Worm (Caenorhabditis elegans) whole organism, young adult: Measurements from ENCODE around the gene F23H12.5.

Experiments
- B0261.1 ChIP-seq: sonication (generic microtip); optimal IDR thresholded peaks from 2 replicates; lab custom pipeline; 2016; ENCODE audit warnings: mild to moderate bottlenecking, missing genetic modification characterization, moderate library complexity, missing compliant biosample characterization
- C17E4.6 ChIP-seq: fragments of 200-800 bp; sonication (Bioruptor generic); IDR thresholded peaks from 2 replicates; pipeline ENCODE4 v1.3.6; 2022; ENCODE audit warnings: missing genetic modification reagents, missing genetic modification characterization, missing compliant biosample characterization
- F22D6.2 ChIP-seq: sonication (generic microtip); optimal IDR thresholded peaks from 2 replicates; lab custom pipeline; 2016; ENCODE audit warnings: mild to moderate bottlenecking, missing genetic modification characterization, missing compliant biosample characterization
- F23B12.7 ChIP-seq: sonication (generic microtip); optimal IDR thresholded peaks from 2 replicates; lab custom pipeline; 2017; ENCODE audit warnings: missing genetic modification characterization, mild to moderate bottlenecking, missing compliant biosample characterization, antibody characterized with exemption, moderate library complexity; ENCODE audit not compliant: insufficient read depth
- F49E8.2 ChIP-seq: sonication (generic microtip); optimal IDR thresholded peaks from 3 replicates; lab custom pipeline; 2017; ENCODE audit warnings: missing genetic modification characterization, mild to moderate bottlenecking, missing compliant biosample characterization, antibody characterized with exemption, moderate library complexity; ENCODE audit not compliant: insufficient read depth
- F52B5.7 ChIP-seq: sonication (generic microtip); optimal IDR thresholded peaks from 2 replicates; lab custom pipeline; 2016; ENCODE audit warnings: mild to moderate bottlenecking, missing genetic modification characterization, missing compliant biosample characterization
- K11D2.4 ChIP-seq: fragments of 200-800 bp; sonication (Bioruptor generic); IDR thresholded peaks from 2 replicates; pipeline ENCODE4 v1.3.6; 2022; ENCODE audit warnings: missing genetic modification reagents, missing genetic modification characterization, missing compliant biosample characterization
- Y53F4B.3 ChIP-seq: fragments of 200-800 bp; sonication (Bioruptor generic); IDR thresholded peaks from 2 replicates; pipeline ENCODE4 v1.3.6; 2022; ENCODE audit warnings: missing genetic modification reagents, missing genetic modification characterization, missing compliant biosample characterization
- Y53G8AR.9 ChIP-seq: fragments of 200-800 bp; sonication (Bioruptor generic); conservative IDR thresholded peaks from 2 replicates; pipeline ENCODE4 v1.3.6; 2022; ENCODE audit warnings: missing genetic modification reagents, missing genetic modification characterization, missing compliant biosample characterization
- akir-1 ChIP-seq: fragments of 200-800 bp; sonication (Bioruptor generic); optimal IDR thresholded peaks from 2 replicates; lab custom pipeline; 2018; ENCODE audit warnings: mild to moderate bottlenecking, missing genetic modification characterization, moderate library complexity, missing compliant biosample characterization
- atf-7 ChIP-seq: sonication (generic microtip); optimal IDR thresholded peaks from 2 replicates; lab custom pipeline; 2017; ENCODE audit warnings: mild to moderate bottlenecking, missing genetic modification characterization, missing compliant biosample characterization
- bed-1 ChIP-seq: fragments of 200-800 bp; sonication (Bioruptor generic); IDR thresholded peaks from 2 replicates; pipeline ENCODE4 v1.3.6; 2022; ENCODE audit warnings: missing genetic modification reagents, missing genetic modification characterization, missing compliant biosample characterization
- ccch-3 ChIP-seq: fragments of 200-800 bp; sonication (Bioruptor generic); optimal IDR thresholded peaks from 2 replicates; lab custom pipeline; 2018; ENCODE audit warnings: mild to moderate bottlenecking, missing genetic modification characterization, missing compliant biosample characterization
- cebp-1 ChIP-seq, 2 experiments: fragments of 200-800 bp in 1 of 2; sonication (Bioruptor generic) in 1 of 2; sonication (generic microtip) in 1 of 2; IDR thresholded peaks in 1 of 2; optimal IDR thresholded peaks in 1 of 2; 2 replicates each; pipeline versions ENCODE4 v1.3.6 to Lab custom; 2017 to 2022; ENCODE audit warnings: missing compliant biosample characterization in 2 of 2, missing genetic modification characterization in 2 of 2, mild to moderate bottlenecking in 1 of 2, missing genetic modification reagents in 1 of 2, moderate library complexity in 1 of 2
- cebp-2 ChIP-seq: fragments of 200-800 bp; sonication (Bioruptor generic); IDR thresholded peaks from 2 replicates; pipeline ENCODE4 v1.3.6; 2022; ENCODE audit warnings: missing genetic modification characterization, missing compliant biosample characterization
- ceh-91 ChIP-seq: fragments of 200-800 bp; sonication (Bioruptor generic); IDR thresholded peaks from 2 replicates; pipeline ENCODE4 v1.3.6; 2022; ENCODE audit warnings: missing genetic modification reagents, missing genetic modification characterization, missing compliant biosample characterization
- dpl-1 ChIP-seq: fragments of 150-350 bp; optimal IDR thresholded peaks from 2 replicates; lab custom pipeline; 2014; ENCODE audit warnings: missing biosample characterization, missing genetic modification reagents, missing genetic modification characterization
- egrh-3 ChIP-seq: fragments of 200-800 bp; sonication (Bioruptor generic); IDR thresholded peaks from 2 replicates; pipeline ENCODE4 v1.3.6; 2022; ENCODE audit warnings: missing genetic modification reagents, missing genetic modification characterization, missing compliant biosample characterization
- ets-4 ChIP-seq: fragments of 200-800 bp; sonication (Bioruptor generic); optimal IDR thresholded peaks from 2 replicates; lab custom pipeline; 2018; ENCODE audit warnings: mild to moderate bottlenecking, missing genetic modification characterization, missing compliant biosample characterization
- gei-17 ChIP-seq: fragments of 200-800 bp; sonication (Bioruptor generic); optimal IDR thresholded peaks from 2 replicates; lab custom pipeline; 2018; ENCODE audit warnings: mild to moderate bottlenecking, missing genetic modification characterization, missing compliant biosample characterization
- hlh-26 ChIP-seq: fragments of 200-800 bp; sonication (Bioruptor generic); conservative IDR thresholded peaks from 2 replicates; pipeline ENCODE4 v1.3.6; 2022; ENCODE audit warnings: missing genetic modification reagents, missing genetic modification characterization, missing compliant biosample characterization
- hmg-1.2 ChIP-seq: fragments of 200-800 bp; sonication (Bioruptor generic); IDR thresholded peaks from 2 replicates; pipeline ENCODE4 v1.3.6; 2022; ENCODE audit warnings: missing genetic modification reagents, missing genetic modification characterization, missing compliant biosample characterization
- lag-1 ChIP-seq: fragments of 200-800 bp; sonication (Bioruptor generic); IDR thresholded peaks from 2 replicates; pipeline ENCODE4 v1.3.6; 2022; ENCODE audit warnings: missing genetic modification reagents, missing genetic modification characterization, missing compliant biosample characterization
- let-526 ChIP-seq: fragments of 200-800 bp; sonication (Bioruptor generic); IDR thresholded peaks from 2 replicates; pipeline ENCODE4 v1.3.6; 2022; ENCODE audit warnings: missing genetic modification reagents, missing genetic modification characterization, missing compliant biosample characterization
- lin-26 ChIP-seq: fragments of 200-800 bp; sonication (Bioruptor generic); IDR thresholded peaks from 2 replicates; pipeline ENCODE4 v1.3.6; 2022; ENCODE audit warnings: missing genetic modification reagents, missing genetic modification characterization, missing compliant biosample characterization
- lir-1 ChIP-seq: fragments of 200-800 bp; sonication (Bioruptor generic); conservative IDR thresholded peaks from 2 replicates; pipeline ENCODE4 v1.3.6; 2022; ENCODE audit warnings: missing genetic modification reagents, missing genetic modification characterization, missing compliant biosample characterization
- mel-28 ChIP-seq: sonication (generic microtip); optimal IDR thresholded peaks from 2 replicates; lab custom pipeline; 2016; ENCODE audit warnings: borderline replicate concordance, mild to moderate bottlenecking, missing genetic modification characterization, missing compliant biosample characterization
- mes-4 ChIP-seq: sonication (generic microtip); optimal IDR thresholded peaks from 2 replicates; lab custom pipeline; 2016; ENCODE audit warnings: missing genotype, missing genetic modification characterization, missing compliant biosample characterization
- nfya-2 ChIP-seq: fragments of 200-800 bp; sonication (Bioruptor generic); IDR thresholded peaks from 2 replicates; pipeline ENCODE4 v1.3.6; 2022; ENCODE audit warnings: missing genetic modification reagents, missing genetic modification characterization, missing compliant biosample characterization
- nhr-80 ChIP-seq: sonication (generic microtip); optimal IDR thresholded peaks from 2 replicates; lab custom pipeline; 2016; ENCODE audit warnings: missing genetic modification characterization, missing compliant biosample characterization
- pbrm-1 ChIP-seq: fragments of 200-800 bp; sonication (Bioruptor generic); IDR thresholded peaks from 2 replicates; pipeline ENCODE4 v1.3.6; 2022; ENCODE audit warnings: missing genetic modification reagents, missing genetic modification characterization, missing compliant biosample characterization
- pha-4 ChIP-seq: fragments of 150-350 bp; sonication (generic microtip); optimal IDR thresholded peaks from 2 replicates; lab custom pipeline; 2014; ENCODE audit warnings: missing biosample characterization, missing genetic modification reagents, missing genetic modification characterization
- rpc-1 ChIP-seq, 2 experiments: fragments of 150-350 bp in 1 of 2; sonication (generic microtip) in 1 of 2; optimal IDR thresholded peaks; 2 replicates each; lab custom pipeline; 2014 to 2018; ENCODE audit warnings: missing biosample characterization in 1 of 2, missing genetic modification characterization in 1 of 2, missing genetic modification reagents in 1 of 2, missing genotype in 1 of 2
- sea-2 ChIP-seq: fragments of 200-800 bp; sonication (Bioruptor generic); IDR thresholded peaks from 2 replicates; pipeline ENCODE4 v1.3.6; 2022; ENCODE audit warnings: missing genetic modification characterization, missing compliant biosample characterization
- tbp1 ChIP-seq: fragments of 200-800 bp; sonication (Bioruptor generic); optimal IDR thresholded peaks from 2 replicates; lab custom pipeline; 2018; ENCODE audit warnings: mild to moderate bottlenecking, missing genetic modification characterization, missing compliant biosample characterization
- tbx-9 ChIP-seq: sonication (generic microtip); optimal IDR thresholded peaks from 2 replicates; lab custom pipeline; 2016; ENCODE audit warnings: borderline replicate concordance, missing genetic modification characterization, inconsistent platforms, missing compliant biosample characterization
- ztf-25 ChIP-seq: fragments of 200-800 bp; sonication (Bioruptor generic); IDR thresholded peaks from 2 replicates; pipeline ENCODE4 v1.3.6; 2022; ENCODE audit warnings: missing genetic modification reagents, missing genetic modification characterization, missing compliant biosample characterization

The F23H12.5 gene

DNA sequence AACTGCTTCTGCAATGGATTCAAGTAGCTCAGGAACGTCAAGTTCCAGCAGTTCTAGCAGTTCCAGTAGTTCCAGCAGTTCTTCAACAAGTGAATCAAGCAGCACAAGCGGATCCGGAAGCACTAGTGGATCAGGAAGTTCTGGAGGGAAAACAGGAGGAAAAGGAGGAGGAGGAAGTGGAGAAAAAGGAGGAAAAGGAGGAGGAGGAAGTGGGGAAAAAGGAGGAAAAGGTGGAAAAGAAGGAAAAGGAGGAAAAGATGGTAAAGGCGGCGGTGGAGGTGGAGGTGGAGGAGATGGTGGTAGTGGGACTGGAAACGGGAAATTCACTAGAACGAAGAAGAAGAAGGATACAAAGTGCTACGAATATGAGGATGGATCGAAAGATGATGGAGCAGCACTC lies 48.1 kb downstream of the F23H12.5 start:
- TF ChIP-seq gei-17 (GFP tag; lab: Kevin White, UChicago): peak; percentile 20
- TF ChIP-seq F52B5.7 (tag; lab: Kevin White, UChicago): no peak
- TF ChIP-seq egrh-3 (GFP tag; lab: Robert Waterston, UW): peak; percentile 49

DNA sequence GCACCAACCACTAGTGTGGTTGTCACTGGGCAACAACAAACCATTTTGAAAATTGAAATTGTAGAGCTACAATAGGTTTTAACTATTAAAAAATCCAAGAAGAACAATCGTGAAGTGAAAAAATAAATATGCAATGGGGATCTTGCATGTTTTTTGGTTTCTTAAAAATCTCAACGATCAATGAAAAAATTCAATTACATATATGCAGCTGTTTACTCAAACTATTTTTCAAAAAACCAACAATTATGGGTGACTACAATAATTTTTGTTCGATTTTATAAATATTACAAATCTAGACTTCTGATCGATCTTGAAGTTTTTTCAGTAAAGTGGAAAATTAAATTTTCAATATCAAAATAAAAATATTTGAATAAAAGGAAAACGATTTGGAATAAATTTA lies 50.1 kb downstream of the F23H12.5 start, which contains the start of gene cdr-4:
Gene cdr-4, minus strand, starts transcription at position 101 of the 400 bp plus-strand sequence.
- no peak for TF ChIP-seq F22D6.2
- no peak for TF ChIP-seq tbp1
- TF ChIP-seq ceh-91: no peak

- TF ChIP-seq egrh-3 (GFP tag; lab: Robert Waterston, UW) (no peak), akir-1 (no peak), K11D2.4 (GFP tag; lab: Robert Waterston, UW) (no peak), pbrm-1 (GFP tag; lab: Robert Waterston, UW) (no peak), ccch-3 (GFP tag; lab: Kevin White, UChicago) (no peak), hmg-1.2 (GFP tag; lab: Robert Waterston, UW) (peak; percentile 39; the same call in 1 of the 2 replicates), B0261.1 (tag; lab: Kevin White, UChicago) (no peak), atf-7 (no peak), cebp-1 (GFP tag; IDR thresholded peaks at IDR 0.05; lab: Robert Waterston, UW) (no peak), cebp-1 (tag; optimal IDR thresholded peaks at IDR 0.05; lab: Kevin White, UChicago) (peak; percentile 83), F49E8.2 (tag; lab: Kevin White, UChicago) (no peak), lir-1 (GFP tag; lab: Robert Waterston, UW) (no peak), nfya-2 (no peak), bed-1 (GFP tag; lab: Robert Waterston, UW) (no peak), lag-1 (GFP tag; lab: Robert Waterston, UW) (no peak), C17E4.6 (GFP tag; lab: Robert Waterston, UW) (no peak), ets-4 (GFP tag; lab: Kevin White, UChicago) (no peak), sea-2 (GFP tag; lab: Robert Waterston, UW) (no peak), F23B12.7 (tag; lab: Kevin White, UChicago) (no peak), cebp-2 (no peak), pha-4 (tag; lab: Kevin White, UChicago) (no peak), ztf-25 (GFP tag; lab: Robert Waterston, UW) (no peak), rpc-1 (optimal IDR thresholded peaks at IDR 0.05; lab: Kevin White, UChicago) (no peak), rpc-1 (tag; optimal IDR thresholded peaks at IDR 0.05; lab: Kevin White, UChicago) (no peak), nhr-80 (tag; lab: Kevin White, UChicago) (peak; percentile 6), lin-26 (GFP tag; lab: Robert Waterston, UW) (no peak), Y53F4B.3 (GFP tag; lab: Robert Waterston, UW) (no peak)
Observed at ce11 chrV:12408996-12409395, 50.5 kb downstream of the F23H12.5 start.

DNA sequence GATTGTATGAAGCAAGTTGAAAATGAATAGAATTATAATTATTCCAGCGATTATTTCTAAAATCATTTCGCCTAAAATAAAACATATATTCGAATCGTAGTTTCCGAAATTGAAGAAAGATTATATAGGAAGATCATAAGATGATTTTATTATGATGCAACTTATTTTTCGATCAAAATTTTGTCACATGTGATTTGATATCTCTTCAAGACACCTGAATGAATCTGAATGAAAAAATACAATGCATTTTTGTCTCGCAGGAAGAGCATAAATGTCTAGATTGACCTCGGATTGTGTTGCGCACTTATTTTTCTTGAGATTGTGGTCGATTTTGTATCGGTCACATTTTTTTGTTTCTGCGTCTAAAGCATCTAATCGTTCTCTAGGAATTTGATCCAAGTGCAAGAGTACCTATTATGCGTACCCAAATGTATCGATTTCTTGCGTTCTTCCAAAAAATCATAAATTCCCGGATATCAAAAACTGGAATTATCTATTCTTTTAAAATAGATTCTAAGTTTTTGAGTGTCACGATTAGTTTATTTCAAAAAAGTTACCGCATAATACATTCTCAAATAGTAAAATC lies 52.1 kb downstream of the F23H12.5 start, which contains the start of gene hrg-2:
Gene hrg-2, minus strand, starts transcription at position 98 of the 586 bp plus-strand sequence.
- TF ChIP-seq Y53G8AR.9 (GFP tag; lab: Robert Waterston, UW) (no peak), mel-28 (no peak), tbx-9 (no peak), hlh-26 (GFP tag; lab: Robert Waterston, UW) (no peak), dpl-1 (GFP tag; lab: Kevin White, UChicago) (no peak), lag-1 (GFP tag; lab: Robert Waterston, UW) (no peak), let-526 (GFP tag; lab: Robert Waterston, UW) (no peak), mes-4 (no peak)
- TF ChIP-seq, all 124 proteins: peak for 0
